Fruit fly (Drosophila melanogaster) whole organism, embryonic: ENCODE results near the gene CG1622.

Source experiments
- Adf1 ChIP-seq: fragments of 200-800 bp; sonication (Bioruptor generic); IDR thresholded peaks from 2 replicates; pipeline ENCODE4 v1.3.6; 2022; ENCODE audit warnings: missing biosample characterization, missing genetic modification characterization
- Awh ChIP-seq: fragments of 200-800 bp; sonication (Bioruptor generic); IDR thresholded peaks from 2 replicates; pipeline ENCODE4, ENCODE4 v1.3.6; 2022; ENCODE audit warnings: missing biosample characterization, missing genetic modification characterization
- B-H2 ChIP-seq: fragments of 200-800 bp; sonication (Bioruptor generic); optimal IDR thresholded peaks from 2 replicates; lab custom pipeline; 2018; ENCODE audit warnings: missing biosample characterization, mild to moderate bottlenecking, missing genetic modification characterization
- BEAF-32 ChIP-seq: fragments of 200-800 bp; sonication (Bioruptor generic); optimal IDR thresholded peaks from 3 replicates; lab custom pipeline; 2017; ENCODE audit warnings: missing biosample characterization, missing genetic modification characterization, mild to moderate bottlenecking, moderate library complexity, missing genetic modification reagents
- CG10209 ChIP-seq: fragments of 200-800 bp; sonication (Bioruptor generic); optimal IDR thresholded peaks from 3 replicates; lab custom pipeline; 2017; ENCODE audit warnings: missing biosample characterization, mild to moderate bottlenecking, missing genetic modification characterization, missing genetic modification reagents
- CG11504 ChIP-seq: fragments of 200-800 bp; sonication (Bioruptor generic); optimal IDR thresholded peaks from 3 replicates; lab custom pipeline; 2019; ENCODE audit warnings: missing biosample characterization, mild to moderate bottlenecking, missing genetic modification characterization, moderate library complexity
- CG11695 ChIP-seq: fragments of 200-800 bp; sonication (Bioruptor generic); IDR thresholded peaks from 3 replicates; pipeline ENCODE4 v1.3.6; 2022; ENCODE audit warnings: missing biosample characterization, missing genetic modification characterization
- CG12769 ChIP-seq: fragments of 200-800 bp; sonication (Bioruptor generic); optimal IDR thresholded peaks from 2 replicates; lab custom pipeline; 2019; ENCODE audit warnings: missing biosample characterization, mild to moderate bottlenecking, missing genetic modification characterization, moderate library complexity
- CG14050 ChIP-seq: fragments of 200-800 bp; sonication (Bioruptor generic); IDR thresholded peaks from 3 replicates; pipeline ENCODE4 v1.3.6; 2022; ENCODE audit warnings: missing biosample characterization, missing genetic modification characterization
- CG15269 ChIP-seq: fragments of 200-800 bp; sonication (Bioruptor generic); optimal IDR thresholded peaks from 2 replicates; lab custom pipeline; 2018; ENCODE audit warnings: missing biosample characterization, mild to moderate bottlenecking, missing genetic modification characterization, moderate library complexity
- CG17359 ChIP-seq: fragments of 200-800 bp; sonication (Bioruptor generic); optimal IDR thresholded peaks from 3 replicates; lab custom pipeline; 2018; ENCODE audit warnings: missing biosample characterization, mild to moderate bottlenecking, missing genetic modification characterization, moderate library complexity
- CG17912 ChIP-seq: fragments of 200-800 bp; sonication (Bioruptor generic); optimal IDR thresholded peaks from 2 replicates; lab custom pipeline; 2018; ENCODE audit warnings: missing biosample characterization, mild to moderate bottlenecking, missing genetic modification characterization
- CG2678 ChIP-seq: fragments of 200-800 bp; sonication (Bioruptor generic); optimal IDR thresholded peaks from 3 replicates; lab custom pipeline; 2019; ENCODE audit warnings: missing biosample characterization, mild to moderate bottlenecking, missing genetic modification characterization, moderate library complexity
- CG4854 ChIP-seq: fragments of 200-800 bp; sonication (Bioruptor generic); optimal IDR thresholded peaks from 2 replicates; lab custom pipeline; 2016; ENCODE audit warnings: missing biosample characterization, missing genetic modification characterization, inconsistent platforms
- CG7357 ChIP-seq: fragments of 200-800 bp; sonication (Bioruptor generic); IDR thresholded peaks from 3 replicates; pipeline ENCODE4 v1.3.6; 2022; ENCODE audit warnings: missing biosample characterization, missing genetic modification characterization
- CG7928 ChIP-seq: fragments of 200-800 bp; sonication (Bioruptor generic); optimal IDR thresholded peaks from 2 replicates; lab custom pipeline; 2017; ENCODE audit warnings: missing biosample characterization, mild to moderate bottlenecking, missing genetic modification characterization
- CG9932 ChIP-seq: fragments of 200-800 bp; sonication (Bioruptor generic); IDR thresholded peaks from 2 replicates; pipeline ENCODE4 v1.3.6; 2022; ENCODE audit warnings: missing biosample characterization, missing genetic modification characterization
- Doc3 ChIP-seq: fragments of 200-800 bp; sonication (Bioruptor generic); IDR thresholded peaks from 3 replicates; pipeline ENCODE4 v1.3.6; 2022; ENCODE audit warnings: missing biosample characterization, missing genetic modification characterization; ENCODE audit not compliant: partially characterized antibody
- Drgx ChIP-seq: fragments of 200-800 bp; sonication (Bioruptor generic); IDR thresholded peaks from 2 replicates; pipeline ENCODE4 v1.3.6; 2022; ENCODE audit warnings: missing biosample characterization, missing genetic modification characterization
- Elba2 ChIP-seq: fragments of 200-800 bp; sonication (Bioruptor generic); optimal IDR thresholded peaks from 3 replicates; lab custom pipeline; 2016; ENCODE audit warnings: missing biosample characterization, missing genetic modification characterization
- Ets97D ChIP-seq: fragments of 200-800 bp; sonication (Bioruptor generic); optimal IDR thresholded peaks from 3 replicates; lab custom pipeline; 2016; ENCODE audit warnings: missing biosample characterization, missing genetic modification characterization
- Fer3 ChIP-seq: fragments of 200-800 bp; sonication (Bioruptor generic); optimal IDR thresholded peaks from 2 replicates; lab custom pipeline; 2018; ENCODE audit warnings: missing biosample characterization, mild to moderate bottlenecking, missing genetic modification characterization, moderate library complexity
- HLH3B ChIP-seq: fragments of 200-800 bp; sonication (Bioruptor generic); IDR thresholded peaks from 2 replicates; pipeline ENCODE4 v1.3.6; 2022; ENCODE audit warnings: missing biosample characterization, missing genetic modification characterization
- Lpt ChIP-seq: fragments of >200 bp; optimal IDR thresholded peaks from 2 replicates; lab custom pipeline; 2018; ENCODE audit warnings: missing biosample characterization, missing genetic modification characterization
- Mad ChIP-seq: fragments of 200-800 bp; sonication (Bioruptor generic); optimal IDR thresholded peaks from 2 replicates; lab custom pipeline; 2016; ENCODE audit warnings: missing biosample characterization, missing genetic modification characterization
- Med ChIP-seq: fragments of 200-800 bp; sonication (Bioruptor generic); peaks from one replicate; lab custom pipeline; 2016; ENCODE audit warnings: missing biosample characterization, missing genetic modification characterization, mild to moderate bottlenecking, inconsistent platforms, moderate library complexity
- PHDP ChIP-seq: fragments of 200-800 bp; sonication (Bioruptor generic); optimal IDR thresholded peaks from 3 replicates; lab custom pipeline; 2018; ENCODE audit warnings: missing biosample characterization, mild to moderate bottlenecking, missing genetic modification characterization, moderate library complexity
- Sin3A ChIP-seq: fragments of >200 bp; optimal IDR thresholded peaks from 2 replicates; lab custom pipeline; 2018
- TFAM ChIP-seq: fragments of 200-800 bp; sonication (Bioruptor generic); optimal IDR thresholded peaks from 2 replicates; lab custom pipeline; 2017; ENCODE audit warnings: missing biosample characterization, missing genetic modification characterization, inconsistent platforms
- Trl ChIP-seq, 3 experiments: fragments of >200 bp in 2 of 3; fragments of 200-800 bp in 1 of 3; sonication (Bioruptor generic) in 1 of 3; optimal IDR thresholded peaks; 2 replicates in 1 of 3; 3 replicates in 2 of 3; lab custom pipeline; 2016 to 2017; ENCODE audit warnings: missing biosample characterization in 1 of 3, missing genetic modification characterization in 1 of 3
- amos ChIP-seq: fragments of 200-800 bp; sonication (Bioruptor generic); IDR thresholded peaks from 2 replicates; pipeline ENCODE4 v1.3.6; 2022; ENCODE audit warnings: missing biosample characterization, missing genetic modification characterization; ENCODE audit not compliant: partially characterized antibody
- bcd ChIP-seq: fragments of 200-800 bp; sonication (Bioruptor generic); optimal IDR thresholded peaks from 2 replicates; lab custom pipeline; 2017; ENCODE audit warnings: missing biosample characterization, mild to moderate bottlenecking, missing genetic modification characterization
- chinmo ChIP-seq: fragments of 200-800 bp; sonication (Bioruptor generic); IDR thresholded peaks from 4 replicates; pipeline ENCODE4 v1.3.6; 2022; ENCODE audit warnings: missing biosample characterization, missing genetic modification characterization; ENCODE audit not compliant: partially characterized antibody
- ci ChIP-seq: fragments of 200-800 bp; sonication (Bioruptor generic); IDR thresholded peaks from 3 replicates; pipeline ENCODE4 v1.3.6; 2022; ENCODE audit warnings: missing biosample characterization, missing genetic modification characterization
- eve ChIP-seq, 2 experiments: fragments of >200 bp; optimal IDR thresholded peaks; 2 replicates each; lab custom pipeline; 2017; ENCODE audit warnings: missing biosample characterization in 2 of 2, missing genetic modification characterization in 2 of 2
- gce ChIP-seq: fragments of 200-800 bp; sonication (Bioruptor generic); IDR thresholded peaks from 3 replicates; pipeline ENCODE4 v1.3.6; 2022; ENCODE audit warnings: missing biosample characterization, missing genetic modification characterization
- gcm2 ChIP-seq: fragments of 200-800 bp; sonication (Bioruptor generic); optimal IDR thresholded peaks from 2 replicates; lab custom pipeline; 2016; ENCODE audit warnings: missing biosample characterization, missing genetic modification characterization
- grn ChIP-seq: fragments of 200-800 bp; sonication (Bioruptor generic); optimal IDR thresholded peaks from 3 replicates; lab custom pipeline; 2017; ENCODE audit warnings: missing biosample characterization, missing genetic modification characterization
- hbn ChIP-seq: fragments of 200-800 bp; sonication (Bioruptor generic); IDR thresholded peaks from 2 replicates; pipeline ENCODE4 v1.3.6; 2022; ENCODE audit warnings: missing biosample characterization, missing genetic modification characterization; ENCODE audit not compliant: partially characterized antibody
- kah ChIP-seq: fragments of 200-800 bp; sonication (Bioruptor generic); optimal IDR thresholded peaks from 2 replicates; lab custom pipeline; 2018; ENCODE audit warnings: missing biosample characterization, mild to moderate bottlenecking, missing genetic modification characterization
- kni ChIP-seq: fragments of 200-800 bp; sonication (Bioruptor generic); optimal IDR thresholded peaks from 3 replicates; lab custom pipeline; 2017; ENCODE audit warnings: mild to moderate bottlenecking, missing biosample characterization, missing genetic modification reagents, missing genetic modification characterization
- lbe ChIP-seq: fragments of 200-800 bp; sonication (Bioruptor generic); optimal IDR thresholded peaks from 2 replicates; lab custom pipeline; 2016; ENCODE audit warnings: missing biosample characterization, mild to moderate bottlenecking, missing genetic modification characterization
- lilli ChIP-seq: fragments of 200-800 bp; sonication (Bioruptor generic); optimal IDR thresholded peaks from 3 replicates; lab custom pipeline; 2016; ENCODE audit warnings: missing biosample characterization, missing genetic modification characterization
- lov ChIP-seq, 2 experiments: fragments of 200-800 bp in 1 of 2; fragments of >200 bp in 1 of 2; sonication (Bioruptor generic) in 1 of 2; IDR thresholded peaks in 1 of 2; optimal IDR thresholded peaks in 1 of 2; 2 replicates in 1 of 2; 3 replicates in 1 of 2; pipeline versions ENCODE4 v1.3.6 to Lab custom; 2017 to 2022; ENCODE audit warnings: missing biosample characterization in 1 of 2, missing genetic modification characterization in 1 of 2
- psq ChIP-seq: fragments of 200-800 bp; sonication (Bioruptor generic); optimal IDR thresholded peaks from 2 replicates; lab custom pipeline; 2017; ENCODE audit warnings: missing biosample characterization, missing genetic modification characterization
- sd ChIP-seq: fragments of 200-800 bp; sonication (Bioruptor generic); optimal IDR thresholded peaks from 3 replicates; lab custom pipeline; 2018; ENCODE audit warnings: missing biosample characterization, mild to moderate bottlenecking, missing genetic modification characterization, moderate library complexity
- shn ChIP-seq: fragments of 200-800 bp; sonication (Bioruptor generic); optimal IDR thresholded peaks from 3 replicates; lab custom pipeline; 2016; ENCODE audit warnings: missing biosample characterization, missing genetic modification characterization
- trem ChIP-seq: fragments of 200-800 bp; optimal IDR thresholded peaks from 3 replicates; lab custom pipeline; 2019; ENCODE audit warnings: missing biosample characterization, mild to moderate bottlenecking, missing genetic modification characterization, moderate library complexity
- twi ChIP-seq: fragments of 200-800 bp; optimal IDR thresholded peaks from 2 replicates; lab custom pipeline; 2019; ENCODE audit warnings: missing biosample characterization, mild to moderate bottlenecking, missing genetic modification characterization, moderate library complexity
- unc-4 ChIP-seq: fragments of 200-800 bp; sonication (Bioruptor generic); IDR thresholded peaks from 2 replicates; pipeline ENCODE4 v1.3.6; 2022; ENCODE audit warnings: missing biosample characterization, missing genetic modification characterization; ENCODE audit not compliant: partially characterized antibody

CG1622 gene

DNA sequence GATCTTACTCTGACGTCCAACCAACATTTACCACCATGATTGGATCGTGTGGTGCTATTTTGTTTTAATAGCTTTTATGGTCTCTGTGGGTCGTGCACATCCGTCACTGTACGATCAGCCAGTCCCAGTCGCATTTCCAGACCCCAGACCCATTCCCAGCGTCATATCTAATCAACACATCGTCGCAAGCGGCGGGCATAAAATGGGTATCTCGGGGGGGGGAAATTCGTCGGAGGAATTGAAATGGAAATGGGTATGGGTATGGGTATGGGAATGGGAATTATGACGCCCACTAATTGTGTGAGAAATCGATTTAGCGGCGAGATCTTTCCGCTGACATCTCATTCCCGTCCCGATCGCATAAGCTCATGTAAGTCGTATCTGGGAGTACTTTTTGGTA, 13.9 kb downstream of the CG1622 start (continued):
- TF ChIP-seq CG17359 (tag; lab: Kevin White, UChicago) (peak; percentile 12), CG12769 (peak; percentile 88), Lpt (no peak), CG9932 (GFP tag; lab: Robert Waterston, UW) (peak; percentile 23; the same call in 1 of the 2 replicates), eve (GFP tag; optimal IDR thresholded peaks at IDR 0.05; lab: Kevin White, UChicago) (no peak), trem (no peak), Ets97D (GFP tag; lab: Kevin White, UChicago) (no peak), PHDP (tag; lab: Kevin White, UChicago) (no peak), Awh (GFP tag; lab: Robert Waterston, UW) (0 out of 2 replicates have a peak, but pooled peaks have one; percentile 20), shn (GFP tag; lab: Kevin White, UChicago) (no peak), CG7928 (GFP tag; lab: Kevin White, UChicago) (no peak), hbn (no peak), Sin3A (no peak), chinmo (GFP tag; lab: Robert Waterston, UW) (peak; percentile 72; the same call in 1 of the 4 replicates), Trl (optimal IDR thresholded peaks at IDR 0.05; lab: Kevin White, UChicago) (no peak), Trl (GFP tag; optimal IDR thresholded peaks at IDR 0.05; lab: Kevin White, UChicago) (no peak), lov (optimal IDR thresholded peaks at IDR 0.05; lab: Kevin White, UChicago) (no peak), lov (GFP tag; IDR thresholded peaks at IDR 0.05; lab: Robert Waterston, UW) (no peak), HLH3B (GFP tag; lab: Robert Waterston, UW) (no peak), Adf1 (GFP tag; lab: Robert Waterston, UW) (peak; percentile 27; the same call in 1 of the 2 replicates), unc-4 (GFP tag; lab: Robert Waterston, UW) (no peak), ci (0 out of 3 replicates have a peak, but pooled peaks have one; percentile 40), CG15269 (tag; lab: Kevin White, UChicago) (peak; percentile 18), bcd (no peak), twi (tag; lab: Kevin White, UChicago) (no peak), BEAF-32 (GFP tag; lab: Kevin White, UChicago) (no peak), CG7357 (GFP tag; lab: Robert Waterston, UW) (no peak), CG10209 (GFP tag; lab: Kevin White, UChicago) (peak; percentile 5), Elba2 (GFP tag; lab: Kevin White, UChicago) (no peak), gce (GFP tag; lab: Robert Waterston, UW) (no peak), kah (GFP tag; lab: Kevin White, UChicago) (no peak), lbe (GFP tag; lab: Kevin White, UChicago) (no peak), Mad (GFP tag; lab: Kevin White, UChicago) (no peak), CG4854 (GFP tag; lab: Kevin White, UChicago) (no peak), grn (GFP tag; lab: Kevin White, UChicago) (peak; percentile 85), kni (GFP tag; lab: Kevin White, UChicago) (no peak), psq (no peak), CG11695 (GFP tag; lab: Robert Waterston, UW) (no peak), gcm2 (GFP tag; lab: Kevin White, UChicago) (no peak), CG14050 (GFP tag; lab: Robert Waterston, UW) (no peak), CG17912 (no peak), CG11504 (tag; lab: Kevin White, UChicago) (no peak), amos (no peak), B-H2 (GFP tag; lab: Kevin White, UChicago) (peak; percentile 33), Doc3 (GFP tag; lab: Robert Waterston, UW) (no peak), lilli (GFP tag; lab: Kevin White, UChicago) (no peak), Fer3 (tag; lab: Kevin White, UChicago) (no peak), Drgx (GFP tag; lab: Robert Waterston, UW) (no peak), Med (peak; percentile 25), TFAM (no peak), CG2678 (tag; lab: Kevin White, UChicago) (no peak), sd (tag; lab: Kevin White, UChicago) (peak; percentile 33)
